Fruit fly (Drosophila melanogaster): ENCODE measurements around the gene CG8813.

The CG8813 gene

DNA sequence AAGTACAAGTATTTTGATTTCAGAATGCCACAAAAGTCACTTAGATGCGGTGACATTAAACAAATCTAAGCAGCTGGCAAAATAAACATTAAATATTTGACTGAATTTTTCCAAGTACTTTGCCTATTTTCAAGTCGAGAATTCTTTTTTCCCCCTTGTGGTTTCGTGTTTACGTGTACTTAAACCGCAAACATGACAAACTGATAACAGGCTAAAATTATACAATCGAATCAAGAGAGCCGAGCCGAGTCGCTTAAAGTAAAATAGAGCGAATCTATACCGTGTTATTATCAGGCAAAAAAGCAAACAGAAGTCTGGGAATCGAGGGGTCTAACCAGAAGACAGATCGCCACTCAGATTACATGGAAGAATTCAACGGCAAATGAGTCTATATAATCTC is 36.7 kb downstream of the CG8813 start (continued):
- TF ChIP-seq Ravus (GFP tag; IDR thresholded peaks at IDR 0.05) (no peak), D (optimal IDR thresholded peaks at IDR 0.05) (no peak), D (GFP tag; optimal IDR thresholded peaks at IDR 0.05) (no peak), Dp (GFP tag; optimal IDR thresholded peaks at IDR 0.05) (no peak), Lim3 (GFP tag; IDR thresholded peaks at IDR 0.05) (no peak), CG18476 (GFP tag; optimal IDR thresholded peaks at IDR 0.05) (no peak), CG15479 (GFP tag; optimal IDR thresholded peaks at IDR 0.05) (no peak), chinmo (GFP tag; IDR thresholded peaks at IDR 0.05; ENCODE audit: partially characterized antibody) (0 out of 4 replicates have a peak, but pooled peaks have one; percentile 30), NK7.1 (GFP tag; optimal IDR thresholded peaks at IDR 0.05) (no peak), CG13775 (GFP tag; optimal IDR thresholded peaks at IDR 0.05) (no peak), CG10979 (tag; optimal IDR thresholded peaks at IDR 0.05) (no peak), Hmx (GFP tag; optimal IDR thresholded peaks at IDR 0.05) (no peak), Meics (GFP tag; optimal IDR thresholded peaks at IDR 0.05) (no peak), inv (GFP tag; IDR thresholded peaks at IDR 0.05; ENCODE audit: partially characterized antibody) (no peak), Gug (GFP tag; IDR thresholded peaks at IDR 0.05) (no peak), CG18619 (GFP tag; optimal IDR thresholded peaks at IDR 0.05) (no peak), tin (GFP tag; optimal IDR thresholded peaks at IDR 0.05) (no peak), Sox100B (GFP tag; optimal IDR thresholded peaks at IDR 0.05) (no peak), Optix (GFP tag; IDR thresholded peaks at IDR 0.05) (no peak), usp (GFP tag; optimal IDR thresholded peaks at IDR 0.05) (no peak), dmrt99B (tag; optimal IDR thresholded peaks at IDR 0.05) (no peak), CG5953 (GFP tag; IDR thresholded peaks at IDR 0.05) (no peak), Ptx1 (GFP tag; IDR thresholded peaks at IDR 0.05) (no peak), Six4 (GFP tag; optimal IDR thresholded peaks at IDR 0.05) (no peak), CG9876 (GFP tag; optimal IDR thresholded peaks at IDR 0.05) (no peak), CG6654 (GFP tag; optimal IDR thresholded peaks at IDR 0.05) (no peak), CG14965 (GFP tag; optimal IDR thresholded peaks at IDR 0.05; ENCODE audit: borderline replicate concordance) (no peak), CG7987 (GFP tag; optimal IDR thresholded peaks at IDR 0.05) (peak; percentile 35), grn (GFP tag; optimal IDR thresholded peaks at IDR 0.05) (peak; percentile 66), HmgZ (tag; optimal IDR thresholded peaks at IDR 0.05) (no peak), dysf (GFP tag; IDR thresholded peaks at IDR 0.05) (no peak), Hsf (GFP tag; optimal IDR thresholded peaks at IDR 0.05) (no peak), Scr (GFP tag; IDR thresholded peaks at IDR 0.05; ENCODE audit: partially characterized antibody) (no peak), Vsx1 (GFP tag; optimal IDR thresholded peaks at IDR 0.05) (no peak), D19A (tag; optimal IDR thresholded peaks at IDR 0.05) (no peak), CG14050 (GFP tag; IDR thresholded peaks at IDR 0.05) (no peak), exex (tag; optimal IDR thresholded peaks at IDR 0.05) (peak; percentile 50), CG33213 (GFP tag; optimal IDR thresholded peaks at IDR 0.05) (no peak), org-1 (GFP tag; optimal IDR thresholded peaks at IDR 0.05) (no peak), CG13624 (GFP tag; optimal IDR thresholded peaks at IDR 0.05) (no peak), CG11085 (GFP tag; IDR thresholded peaks at IDR 0.05) (no peak), CG31388 (GFP tag; optimal IDR thresholded peaks at IDR 0.05) (no peak), gt (GFP tag; IDR thresholded peaks at IDR 0.05) (no peak), Eip74EF (GFP tag; optimal IDR thresholded peaks at IDR 0.05) (no peak), tna (GFP tag; IDR thresholded peaks at IDR 0.05; ENCODE audit: partially characterized antibody) (no peak), Hr3 (GFP tag; optimal IDR thresholded peaks at IDR 0.05) (no peak), CG14441 (GFP tag; IDR thresholded peaks at IDR 0.05) (no peak), schlank (tag; optimal IDR thresholded peaks at IDR 0.05) (no peak), fru (optimal IDR thresholded peaks at IDR 0.05) (no peak), pum (GFP tag; optimal IDR thresholded peaks at IDR 0.05) (no peak), slou (GFP tag; optimal IDR thresholded peaks at IDR 0.05) (no peak), CG17829 (tag; optimal IDR thresholded peaks at IDR 0.05) (no peak), CG3847 (GFP tag; IDR thresholded peaks at IDR 0.05) (no peak)
